Worm (Caenorhabditis elegans): ENCODE measurements around the gene dpr-1.

Gene dpr-1

DNA sequence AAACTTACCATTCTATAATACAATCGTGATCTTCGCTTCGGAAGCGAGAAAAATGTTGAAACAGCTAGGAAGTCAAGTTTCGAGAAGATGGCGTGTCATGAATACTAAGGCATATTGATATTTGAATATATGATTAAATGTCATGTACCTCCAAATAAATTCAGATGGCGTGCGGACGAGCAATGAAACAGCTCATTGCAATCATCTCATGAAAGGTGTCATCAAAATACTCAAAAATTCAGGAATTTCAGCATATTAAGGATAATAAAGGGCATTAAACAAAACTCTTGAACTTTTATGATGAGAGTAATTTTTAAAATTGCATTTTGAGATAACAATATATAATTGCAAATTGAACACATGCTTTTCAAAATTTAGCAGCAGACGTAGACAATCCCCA is 26.6 kb downstream of the dpr-1 start, which contains the start of gene gcy-32:
gcy-32 (minus strand) TSS at position 101 of the 400 bp plus-strand sequence.
- TF ChIP-seq mxl-1 (tag; optimal IDR thresholded peaks at IDR 0.05) (no peak), sea-2 (GFP tag; IDR thresholded peaks at IDR 0.05) (no peak), hlh-12 (tag; optimal IDR thresholded peaks at IDR 0.05) (no peak), hsf-1 (GFP tag; IDR thresholded peaks at IDR 0.05) (no peak), lin-40 (tag; optimal IDR thresholded peaks at IDR 0.05) (no peak), unc-130 (GFP tag; optimal IDR thresholded peaks at IDR 0.05) (no peak), bed-2 (GFP tag; IDR thresholded peaks at IDR 0.05) (no peak), F37B4.10 (GFP tag; IDR thresholded peaks at IDR 0.05) (no peak), cebp-2 (GFP tag; IDR thresholded peaks at IDR 0.05) (no peak), madf-6 (GFP tag; IDR thresholded peaks at IDR 0.05) (no peak), egl-18 (GFP tag; IDR thresholded peaks at IDR 0.05) (no peak), hlh-26 (GFP tag; conservative IDR thresholded peaks at IDR 0.05) (no peak), ama-1 (optimal IDR thresholded peaks at IDR 0.05) (no peak), ama-1 (GFP tag; optimal IDR thresholded peaks at IDR 0.05) (no peak), mes-4 (tag; optimal IDR thresholded peaks at IDR 0.05) (no peak), rcor-1 (GFP tag; IDR thresholded peaks at IDR 0.05) (no peak), xnd-1 (tag; optimal IDR thresholded peaks at IDR 0.05) (no peak), lag-1 (GFP tag; IDR thresholded peaks at IDR 0.05) (no peak), ets-4 (GFP tag; optimal IDR thresholded peaks at IDR 0.05) (no peak)

- TF ChIP-seq F37B4.10 (GFP tag; IDR thresholded peaks at IDR 0.05) (no peak), rpc-1 (optimal IDR thresholded peaks at IDR 0.05) (no peak), rpc-1 (tag; optimal IDR thresholded peaks at IDR 0.05) (no peak), chd-7 (tag; optimal IDR thresholded peaks at IDR 0.05) (no peak), ztf-25 (GFP tag; IDR thresholded peaks at IDR 0.05) (no peak), F55B11.4 (tag; optimal IDR thresholded peaks at IDR 0.05; ENCODE audit: borderline replicate concordance, insufficient read depth) (no peak), K11D2.4 (GFP tag; IDR thresholded peaks at IDR 0.05) (peak; percentile 45; the same call in 1 of the 2 replicates), hmg-1.2 (GFP tag; IDR thresholded peaks at IDR 0.05) (no peak; the same call in 1 of the 2 replicates), F10E7.11 (tag; optimal IDR thresholded peaks at IDR 0.05) (no peak), ztf-22 (GFP tag; optimal IDR thresholded peaks at IDR 0.05) (no peak), nfyb-1 (GFP tag; IDR thresholded peaks at IDR 0.05) (peak; percentile 46; the same call in 1 of the 2 replicates), F52B5.7 (tag; optimal IDR thresholded peaks at IDR 0.05) (no peak), lin-40 (tag; optimal IDR thresholded peaks at IDR 0.05) (peak; percentile 71), lir-1 (GFP tag; conservative IDR thresholded peaks at IDR 0.05) (peak; percentile 34; the same call in 1 of the 2 replicates), nfya-1 (tag; optimal IDR thresholded peaks at IDR 0.05; ENCODE audit: borderline replicate concordance, insufficient read depth) (no peak), nhr-80 (tag; optimal IDR thresholded peaks at IDR 0.05) (peak; percentile 83), unc-130 (GFP tag; optimal IDR thresholded peaks at IDR 0.05) (no peak), tbp1 (GFP tag; optimal IDR thresholded peaks at IDR 0.05) (peak; percentile 55), ceh-58 (GFP tag; IDR thresholded peaks at IDR 0.05) (no peak), ceh-27 (GFP tag; optimal IDR thresholded peaks at IDR 0.05) (peak; percentile 4), F57C9.4 (tag; optimal IDR thresholded peaks at IDR 0.05) (no peak), mcd-1 (GFP tag; IDR thresholded peaks at IDR 0.05) (0 out of 2 replicates have a peak, but pooled peaks have one; percentile 27), cebp-1 (GFP tag; IDR thresholded peaks at IDR 0.05) (peak; percentile 98), cebp-1 (tag; optimal IDR thresholded peaks at IDR 0.05) (peak; percentile 99), ceh-100 (GFP tag; IDR thresholded peaks at IDR 0.05) (no peak), somi-1 (GFP tag; optimal IDR thresholded peaks at IDR 0.05) (peak; percentile 53), rcor-1 (GFP tag; IDR thresholded peaks at IDR 0.05) (0 out of 2 replicates have a peak, but pooled peaks have one; percentile 8), ceh-40 (GFP tag; IDR thresholded peaks at IDR 0.05) (no peak), fkh-3 (tag; optimal IDR thresholded peaks at IDR 0.05) (no peak), nhr-120 (GFP tag; IDR thresholded peaks at IDR 0.05) (no peak), nhr-90 (tag; optimal IDR thresholded peaks at IDR 0.05) (no peak), F33H1.4 (GFP tag; IDR thresholded peaks at IDR 0.05) (no peak), madf-3 (GFP tag; IDR thresholded peaks at IDR 0.05) (0 out of 2 replicates have a peak, but pooled peaks have one; percentile 2), K12H6.12 (tag; optimal IDR thresholded peaks at IDR 0.05) (peak; percentile 65), him-1 (tag; optimal IDR thresholded peaks at IDR 0.05) (no peak)
Measured at ce11 chrV:13909400-13909799, 32.6 kb downstream of the dpr-1 start, which contains the start of gene C06B3.7. Gene C06B3.7 (plus strand): TSS chrV:13909686.
